Worm (Caenorhabditis elegans) whole organism, mixed stage, embryonic: Measurements from ENCODE around the gene lec-2.

Experiments used
- elt-3 ChIP-seq: fragments of 150-350 bp; optimal IDR thresholded peaks from 2 replicates; lab custom pipeline; 2014; ENCODE audit warnings: missing biosample characterization, missing genetic modification characterization
- mep-1 ChIP-seq: fragments of 150-350 bp; optimal IDR thresholded peaks from 2 replicates; lab custom pipeline; 2017; ENCODE audit warnings: missing biosample characterization, missing genetic modification reagents, missing genetic modification characterization, inconsistent platforms
- mls-2 ChIP-seq: sonication (generic microtip); optimal IDR thresholded peaks from 2 replicates; lab custom pipeline; 2016; ENCODE audit warnings: mild to moderate bottlenecking, missing genetic modification characterization, moderate library complexity, missing compliant biosample characterization
- nhr-237 ChIP-seq: fragments of 150-350 bp; optimal IDR thresholded peaks from 2 replicates; lab custom pipeline; 2014; ENCODE audit warnings: missing biosample characterization, missing genetic modification characterization
- nhr-76 ChIP-seq: sonication (generic microtip); optimal IDR thresholded peaks from 2 replicates; lab custom pipeline; 2017; ENCODE audit warnings: missing biosample characterization, missing genetic modification characterization
- pha-4 ChIP-seq: fragments of 150-350 bp; optimal IDR thresholded peaks from 2 replicates; lab custom pipeline; 2018; ENCODE audit warnings: missing biosample characterization, missing genetic modification reagents, missing genetic modification characterization
- snpc-4 ChIP-seq: fragments of 150-350 bp; optimal IDR thresholded peaks from 2 replicates; lab custom pipeline; 2014; ENCODE audit warnings: missing biosample characterization, missing genetic modification characterization
- unc-62 ChIP-seq: fragments of 150-350 bp; optimal IDR thresholded peaks from 2 replicates; lab custom pipeline; 2014; ENCODE audit warnings: missing biosample characterization, missing genetic modification reagents, missing genetic modification characterization
- ztf-11 ChIP-seq: fragments of 150-350 bp; optimal IDR thresholded peaks from 2 replicates; lab custom pipeline; 2014; ENCODE audit warnings: missing biosample characterization, missing genetic modification characterization

DNA sequence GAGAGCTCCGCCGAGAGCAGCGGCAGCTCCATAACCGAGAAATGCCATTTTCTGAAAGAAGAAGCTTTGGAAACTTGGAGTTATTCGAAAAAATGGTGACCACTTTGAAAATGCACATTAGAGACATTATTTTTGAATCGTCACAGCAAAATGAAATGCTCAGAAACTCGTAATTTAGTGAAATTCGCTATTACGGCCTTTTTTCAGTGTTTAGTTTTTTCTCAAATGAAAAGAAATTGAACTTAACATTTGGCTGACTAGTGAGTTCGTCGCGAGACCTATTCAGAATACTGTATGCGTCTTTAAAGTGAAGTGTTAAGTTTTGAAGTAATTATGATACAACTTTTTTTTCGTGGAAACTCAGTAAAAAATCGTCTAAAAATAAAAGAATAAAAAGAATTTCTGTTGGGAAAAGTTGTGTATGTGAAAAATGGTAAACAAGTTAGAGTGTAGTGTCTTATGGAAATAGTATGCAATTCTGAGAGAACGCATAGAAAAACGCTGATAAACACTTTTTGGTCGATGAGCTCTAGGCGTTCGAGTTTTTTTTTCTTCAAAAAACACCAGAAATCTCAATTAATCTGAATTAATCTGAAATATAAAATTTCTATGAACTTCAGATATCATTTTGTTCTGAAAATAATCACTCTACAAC is 45.4 kb downstream of the lec-2 start, which contains the start of gene R53.5:
- TF ChIP-seq pha-4 (tag; lab: Kevin White, UChicago) (no peak), nhr-237 (tag; lab: Kevin White, UChicago) (no peak), snpc-4 (tag; lab: Kevin White, UChicago) (no peak), mep-1 (tag; lab: Kevin White, UChicago) (no peak), nhr-76 (no peak), unc-62 (no peak), ztf-11 (tag; lab: Kevin White, UChicago) (no peak), mls-2 (tag; lab: Kevin White, UChicago) (no peak), elt-3 (tag; lab: Kevin White, UChicago) (no peak)
